Fruit fly (Drosophila melanogaster): Measurements from ENCODE around the gene dpr6.

Gene dpr6

DNA sequence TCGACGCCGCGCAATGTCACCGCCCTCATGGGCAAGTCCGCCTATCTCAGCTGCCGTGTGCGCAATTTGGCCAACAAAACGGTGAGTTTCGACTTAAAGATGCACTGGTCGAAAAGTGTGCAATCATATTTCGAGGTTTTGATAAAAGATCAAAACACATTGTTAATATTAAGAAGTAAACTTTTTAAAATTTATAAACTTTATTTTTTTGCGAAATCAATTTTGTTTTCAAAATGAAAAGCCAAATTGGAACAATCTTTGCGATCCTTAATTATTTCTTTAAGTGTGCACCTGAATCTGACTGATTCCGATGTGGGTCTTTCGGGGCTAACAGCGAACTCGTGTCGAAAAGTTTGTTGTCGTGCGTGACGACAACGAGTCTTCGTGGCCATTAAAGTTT is 58.9 kb downstream of the dpr6 start (continued):
- TF ChIP-seq lab (GFP tag; optimal IDR thresholded peaks at IDR 0.05) (peak; percentile 61), Ptx1 (GFP tag; IDR thresholded peaks at IDR 0.05) (0 out of 2 replicates have a peak, but pooled peaks have one; percentile 17), fd102C (GFP tag; optimal IDR thresholded peaks at IDR 0.05) (no peak), Hand (GFP tag; optimal IDR thresholded peaks at IDR 0.05) (peak; percentile 5), seq (GFP tag; IDR thresholded peaks at IDR 0.05) (0 out of 2 replicates have a peak, but pooled peaks have one; percentile 30), abd-A (tag; optimal IDR thresholded peaks at IDR 0.05) (peak; percentile 11), usp (GFP tag; optimal IDR thresholded peaks at IDR 0.05) (no peak), CG5953 (GFP tag; IDR thresholded peaks at IDR 0.05) (no peak), Spps (tag; optimal IDR thresholded peaks at IDR 0.05) (no peak), ken (GFP tag; IDR thresholded peaks at IDR 0.05) (no peak), Deaf1 (tag; optimal IDR thresholded peaks at IDR 0.05) (peak; percentile 72), scrt (GFP tag; optimal IDR thresholded peaks at IDR 0.05) (peak; percentile 3), Dref (GFP tag; IDR thresholded peaks at IDR 0.05) (no peak), Atf6 (GFP tag; IDR thresholded peaks at IDR 0.05) (peak; percentile 54), sens (GFP tag) (peak; percentile 55), phol (tag; optimal IDR thresholded peaks at IDR 0.05) (no peak), CG14014 (GFP tag; IDR thresholded peaks at IDR 0.05) (0 out of 2 replicates have a peak, but pooled peaks have one; percentile 18)

dm6 chr3L:10052586-10052985 is 78.1 kb downstream of the dpr6 start:
- TF ChIP-seq ken (GFP tag; IDR thresholded peaks at IDR 0.05) = no peak
- no peak for TF ChIP-seq CG1832 (GFP tag; optimal IDR thresholded peaks at IDR 0.05)
- TF ChIP-seq Fer2 (tag; optimal IDR thresholded peaks at IDR 0.05) = no peak
- TF ChIP-seq crp (GFP tag; optimal IDR thresholded peaks at IDR 0.05) = no peak
- TF ChIP-seq Ets65A (GFP tag) = peak; percentile 90
- 0 out of 3 replicates have a peak, but pooled peaks have one; percentile 16 for TF ChIP-seq ase (GFP tag; IDR thresholded peaks at IDR 0.05)
- TF ChIP-seq tna (GFP tag; IDR thresholded peaks at IDR 0.05; ENCODE audit: partially characterized antibody) = no peak
- TF ChIP-seq Fer3 (tag; optimal IDR thresholded peaks at IDR 0.05) = no peak
- no peak for TF ChIP-seq tll (GFP tag; optimal IDR thresholded peaks at IDR 0.05)

DNA sequence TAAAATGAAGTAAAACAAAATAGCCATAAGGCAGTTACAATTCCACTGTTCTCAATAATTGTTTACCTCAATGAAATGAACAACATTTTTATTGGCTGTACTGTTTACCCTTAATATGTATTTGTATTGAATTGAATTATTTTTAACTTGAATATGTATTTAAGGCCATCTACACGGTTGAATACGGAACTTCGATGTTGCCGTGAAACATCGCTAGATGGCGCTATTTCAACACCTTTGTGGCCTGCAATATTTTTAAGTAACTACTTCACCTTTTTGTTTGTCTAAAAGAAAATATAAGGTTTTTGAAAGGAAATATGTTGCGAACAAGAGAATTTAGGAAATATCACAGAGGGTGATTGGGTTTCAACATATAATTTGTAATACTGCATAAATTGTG is 104.1 kb downstream of the dpr6 start:
- peak; percentile 91 for TF ChIP-seq CTCF (GFP tag; optimal IDR thresholded peaks at IDR 0.05)
- TF ChIP-seq emc (GFP tag; optimal IDR thresholded peaks at IDR 0.05) = no peak
- TF ChIP-seq Ets65A (GFP tag) = peak; percentile 9
- no peak for TF ChIP-seq CG43689 (GFP tag; IDR thresholded peaks at IDR 0.05)
- peak; percentile 24; the same call in 1 of the 2 replicates for TF ChIP-seq onecut (GFP tag; IDR thresholded peaks at IDR 0.05)
- TF ChIP-seq Opbp (GFP tag; IDR thresholded peaks at IDR 0.05; ENCODE audit: partially characterized antibody) = no peak
- TF ChIP-seq stwl (tag; optimal IDR thresholded peaks at IDR 0.05) = peak; percentile 33

DNA sequence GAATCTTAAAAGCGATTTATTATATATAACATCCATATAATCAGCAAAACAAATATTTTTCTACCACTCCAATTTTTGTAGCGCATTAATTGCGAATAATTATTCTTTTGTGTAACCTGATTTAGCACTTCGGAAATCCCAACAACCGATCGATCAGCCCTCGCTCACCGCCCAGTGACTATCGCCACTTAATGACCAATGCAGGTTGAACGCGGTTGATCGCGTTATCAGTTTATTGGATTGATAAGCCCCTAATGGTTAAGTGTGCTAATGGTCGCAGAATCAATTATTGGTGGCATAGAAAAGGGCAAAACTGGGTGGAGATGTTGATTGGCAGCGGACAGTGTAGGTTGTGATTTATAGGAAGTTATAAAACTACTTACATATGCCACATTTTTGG is 114.0 kb downstream of the dpr6 start:
- TF ChIP-seq CG1647 (GFP tag; optimal IDR thresholded peaks at IDR 0.05) = no peak
- TF ChIP-seq grn (GFP tag; optimal IDR thresholded peaks at IDR 0.05) = peak; percentile 60
- TF ChIP-seq sug (tag; optimal IDR thresholded peaks at IDR 0.05) = peak; percentile 54
- TF ChIP-seq stwl (tag; optimal IDR thresholded peaks at IDR 0.05) = no peak
- TF ChIP-seq exex (tag; optimal IDR thresholded peaks at IDR 0.05) = peak; percentile 96
- TF ChIP-seq CG15601 (tag; optimal IDR thresholded peaks at IDR 0.05) = peak; percentile 71
- peak; percentile 96 for TF ChIP-seq Hey (tag; optimal IDR thresholded peaks at IDR 0.05)
- peak; percentile 82 for TF ChIP-seq Vsx1 (GFP tag; optimal IDR thresholded peaks at IDR 0.05)
- 0 out of 4 replicates have a peak, but pooled peaks have one; percentile 55 for TF ChIP-seq chinmo (GFP tag; IDR thresholded peaks at IDR 0.05; ENCODE audit: partially characterized antibody)
- TF ChIP-seq GATAe (GFP tag; conservative IDR thresholded peaks at IDR 0.05) = peak; percentile 54
- TF ChIP-seq mirr (GFP tag; optimal IDR thresholded peaks at IDR 0.05) = peak; percentile 63
- TF ChIP-seq prd (optimal IDR thresholded peaks at IDR 0.05) = no peak
- TF ChIP-seq prd (GFP tag; IDR thresholded peaks at IDR 0.05) = no peak
- peak; percentile 55; the same call in 2 of the 3 replicates for TF ChIP-seq row (GFP tag; IDR thresholded peaks at IDR 0.05)
- no peak for TF ChIP-seq tx (GFP tag; optimal IDR thresholded peaks at IDR 0.05)
- no peak for TF ChIP-seq Gug (GFP tag; IDR thresholded peaks at IDR 0.05)
- peak; percentile 12 for TF ChIP-seq CG18476 (GFP tag; optimal IDR thresholded peaks at IDR 0.05)
- no peak for TF ChIP-seq unpg (GFP tag; optimal IDR thresholded peaks at IDR 0.05)
